Fruit fly (Drosophila melanogaster) whole organism, prepupa: ENCODE data around the gene sle.
"Not testable (repeated sequence)": the region's sequence is repeated elsewhere in the genome, so short reads cannot be mapped to it uniquely, and the experiment has no call there.

Source experiments
- CG10631 ChIP-seq: fragments of 200-800 bp; sonication (Bioruptor generic); optimal IDR thresholded peaks from 2 replicates; lab custom pipeline; 2016; ENCODE audit warnings: missing biosample characterization, missing genetic modification characterization
- CG3032 ChIP-seq: fragments of 200-800 bp; optimal IDR thresholded peaks from 2 replicates; lab custom pipeline; 2019; ENCODE audit warnings: missing biosample characterization, mild to moderate bottlenecking, missing genetic modification characterization, moderate library complexity
- CG32006 ChIP-seq: fragments of 200-800 bp; sonication (Bioruptor generic); optimal IDR thresholded peaks from 3 replicates; lab custom pipeline; 2017; ENCODE audit warnings: missing biosample characterization, mild to moderate bottlenecking, missing genetic modification characterization
- CG6808 ChIP-seq: fragments of 200-800 bp; sonication (Bioruptor generic); optimal IDR thresholded peaks from 3 replicates; lab custom pipeline; 2017; ENCODE audit warnings: missing biosample characterization, missing genetic modification characterization, mild to moderate bottlenecking, moderate library complexity, missing genetic modification reagents
- CG8119 ChIP-seq: fragments of 200-800 bp; sonication (Bioruptor generic); IDR thresholded peaks from 3 replicates; pipeline ENCODE4 v1.3.6; 2022; ENCODE audit warnings: missing biosample characterization, missing genetic modification characterization
- Eip75B ChIP-seq: fragments of 200-800 bp; sonication (Bioruptor generic); optimal IDR thresholded peaks from 3 replicates; lab custom pipeline; 2016; ENCODE audit warnings: missing biosample characterization, missing genetic modification characterization
- Ets21C ChIP-seq: fragments of 200-800 bp; sonication (Bioruptor generic); optimal IDR thresholded peaks from 3 replicates; lab custom pipeline; 2016; ENCODE audit warnings: missing biosample characterization, missing genetic modification characterization
- Gug ChIP-seq: fragments of 200-800 bp; sonication (Bioruptor generic); IDR thresholded peaks from 2 replicates; pipeline ENCODE4 v1.3.6; 2022; ENCODE audit warnings: missing biosample characterization, missing genetic modification characterization
- Met ChIP-seq: fragments of 200-800 bp; sonication (Bioruptor generic); optimal IDR thresholded peaks from 3 replicates; lab custom pipeline; 2016; ENCODE audit warnings: missing biosample characterization, missing genetic modification characterization
- OdsH ChIP-seq: fragments of 200-800 bp; sonication (Bioruptor generic); optimal IDR thresholded peaks from 3 replicates; lab custom pipeline; 2016; ENCODE audit warnings: missing biosample characterization, missing genetic modification characterization
- Sox102F ChIP-seq: fragments of 200-800 bp; sonication (Bioruptor generic); optimal IDR thresholded peaks from 2 replicates; lab custom pipeline; 2016; ENCODE audit warnings: missing biosample characterization, mild to moderate bottlenecking, missing genetic modification characterization
- svp ChIP-seq: fragments of 200-800 bp; sonication (Bioruptor generic); peaks from one replicate; lab custom pipeline; 2016; ENCODE audit warnings: missing biosample characterization, missing genetic modification characterization

dm6 chr3R:10348461-10348860 is 15.5 kb downstream of the sle start, which contains the start of gene CG31406:
- TF ChIP-seq Eip75B (GFP tag; lab: Kevin White, UChicago); Ets21C (GFP tag; lab: Kevin White, UChicago); Gug; OdsH; CG10631; CG8119 (GFP tag; lab: Robert Waterston, UW); svp (GFP tag; lab: Kevin White, UChicago); Sox102F (GFP tag; lab: Kevin White, UChicago); CG3032; Met (GFP tag; lab: Kevin White, UChicago); CG6808 (GFP tag; lab: Kevin White, UChicago); CG32006: not testable (repeated sequence)
